Worm (Caenorhabditis elegans) whole organism, late embryonic: ENCODE measurements around the gene ZK856.19.

ENCODE experiments used
- C08G9.2 ChIP-seq: sonication (generic microtip); optimal IDR thresholded peaks from 2 replicates; lab custom pipeline; 2016; ENCODE audit warnings: mild to moderate bottlenecking, missing genetic modification characterization, moderate library complexity, missing compliant biosample characterization
- C38D4.7 ChIP-seq: fragments of 200-800 bp; sonication (Bioruptor generic); optimal IDR thresholded peaks from 2 replicates; lab custom pipeline; 2018; ENCODE audit warnings: mild to moderate bottlenecking, missing genetic modification characterization, moderate library complexity, missing compliant biosample characterization
- K09A11.1 ChIP-seq: sonication (generic microtip); optimal IDR thresholded peaks from 2 replicates; lab custom pipeline; 2017; ENCODE audit warnings: antibody characterized with exemption, mild to moderate bottlenecking, missing genetic modification characterization, missing compliant biosample characterization; ENCODE audit not compliant: insufficient read depth
- T23F11.4 ChIP-seq: fragments of 200-800 bp; sonication (Bioruptor generic); optimal IDR thresholded peaks from 2 replicates; lab custom pipeline; 2018; ENCODE audit warnings: mild to moderate bottlenecking, missing genetic modification characterization, missing compliant biosample characterization
- ahr-1 ChIP-seq: sonication (generic microtip); optimal IDR thresholded peaks from 2 replicates; lab custom pipeline; 2016; ENCODE audit warnings: missing genetic modification characterization, missing compliant biosample characterization
- ama-1 ChIP-seq: fragments of 150-350 bp; optimal IDR thresholded peaks from 2 replicates; lab custom pipeline; 2014
- ceh-18 ChIP-seq: sonication (generic microtip); optimal IDR thresholded peaks from 2 replicates; lab custom pipeline; 2016; ENCODE audit warnings: missing genetic modification characterization, missing compliant biosample characterization
- ceh-19 ChIP-seq: fragments of 200-800 bp; sonication (Bioruptor generic); optimal IDR thresholded peaks from 2 replicates; lab custom pipeline; 2018; ENCODE audit warnings: mild to moderate bottlenecking, missing genetic modification characterization, missing compliant biosample characterization
- ceh-2 ChIP-seq: sonication (generic microtip); optimal IDR thresholded peaks from 2 replicates; lab custom pipeline; 2016; ENCODE audit warnings: missing genotype, missing genetic modification characterization, missing compliant biosample characterization
- ceh-30 ChIP-seq: fragments of 150-350 bp; optimal IDR thresholded peaks from 2 replicates; lab custom pipeline; 2014; ENCODE audit warnings: missing biosample characterization, missing genetic modification characterization
- ceh-34 ChIP-seq: sonication (generic microtip); optimal IDR thresholded peaks from 2 replicates; lab custom pipeline; 2016; ENCODE audit warnings: mild to moderate bottlenecking, missing genetic modification characterization, missing compliant biosample characterization
- ceh-9 ChIP-seq: sonication (generic microtip); optimal IDR thresholded peaks from 2 replicates; lab custom pipeline; 2016; ENCODE audit warnings: mild to moderate bottlenecking, missing genetic modification characterization, inconsistent platforms, missing compliant biosample characterization
- che-1 ChIP-seq: sonication (generic microtip); optimal IDR thresholded peaks from 2 replicates; lab custom pipeline; 2016; ENCODE audit warnings: mild to moderate bottlenecking, missing genetic modification characterization, missing compliant biosample characterization
- dmd-4 ChIP-seq: sonication (generic microtip); optimal IDR thresholded peaks from 2 replicates; lab custom pipeline; 2016; ENCODE audit warnings: borderline replicate concordance, missing genetic modification characterization, missing compliant biosample characterization
- dve-1 ChIP-seq: sonication (generic microtip); optimal IDR thresholded peaks from 2 replicates; lab custom pipeline; 2017; ENCODE audit warnings: antibody characterized with exemption, mild to moderate bottlenecking, missing genetic modification characterization, missing compliant biosample characterization
- elt-2 ChIP-seq: sonication (generic microtip); optimal IDR thresholded peaks from 2 replicates; lab custom pipeline; 2016; ENCODE audit warnings: missing genetic modification reagents, missing genetic modification characterization, missing compliant biosample characterization
- elt-4 ChIP-seq: sonication (generic microtip); optimal IDR thresholded peaks from 2 replicates; lab custom pipeline; 2016; ENCODE audit warnings: missing genetic modification characterization, missing compliant biosample characterization
- ets-4 ChIP-seq: sonication (generic microtip); optimal IDR thresholded peaks from 2 replicates; lab custom pipeline; 2016; ENCODE audit warnings: missing genetic modification characterization, missing compliant biosample characterization
- eyg-1 ChIP-seq: sonication (generic microtip); optimal IDR thresholded peaks from 2 replicates; lab custom pipeline; 2016; ENCODE audit warnings: missing genotype, missing genetic modification characterization, missing compliant biosample characterization
- fax-1 ChIP-seq: sonication (generic microtip); optimal IDR thresholded peaks from 2 replicates; lab custom pipeline; 2016; ENCODE audit warnings: missing genotype, missing genetic modification characterization, missing compliant biosample characterization
- fkh-10 ChIP-seq: fragments of 150-350 bp; optimal IDR thresholded peaks from 2 replicates; lab custom pipeline; 2014; ENCODE audit warnings: missing biosample characterization, missing genetic modification reagents, missing genetic modification characterization
- fkh-6 ChIP-seq: sonication (generic microtip); optimal IDR thresholded peaks from 2 replicates; lab custom pipeline; 2016; ENCODE audit warnings: missing genetic modification characterization, missing compliant biosample characterization
- gmeb-2 ChIP-seq: sonication (generic microtip); optimal IDR thresholded peaks from 2 replicates; lab custom pipeline; 2016; ENCODE audit warnings: missing genetic modification characterization, inconsistent platforms, missing compliant biosample characterization
- hlh-13 ChIP-seq: fragments of 200-800 bp; sonication (Bioruptor generic); optimal IDR thresholded peaks from 2 replicates; lab custom pipeline; 2018; ENCODE audit warnings: mild to moderate bottlenecking, missing genetic modification characterization, missing compliant biosample characterization
- hlh-15 ChIP-seq: sonication (generic microtip); optimal IDR thresholded peaks from 2 replicates; lab custom pipeline; 2016; ENCODE audit warnings: missing genetic modification characterization, missing compliant biosample characterization
- hlh-30 ChIP-seq: sonication (generic microtip); optimal IDR thresholded peaks from 2 replicates; lab custom pipeline; 2017; ENCODE audit warnings: antibody characterized with exemption, missing genetic modification characterization, missing compliant biosample characterization; ENCODE audit not compliant: insufficient read depth
- hlh-8 ChIP-seq: sonication (generic microtip); optimal IDR thresholded peaks from 2 replicates; lab custom pipeline; 2016; ENCODE audit warnings: missing genotype, missing genetic modification characterization, missing compliant biosample characterization
- lin-11 ChIP-seq: fragments of 200-800 bp; sonication (Bioruptor generic); optimal IDR thresholded peaks from 2 replicates; lab custom pipeline; 2018; ENCODE audit warnings: mild to moderate bottlenecking, missing genetic modification characterization, missing compliant biosample characterization
- madf-2 ChIP-seq: sonication (generic microtip); optimal IDR thresholded peaks from 2 replicates; lab custom pipeline; 2017; ENCODE audit warnings: missing genetic modification characterization, missing compliant biosample characterization
- mec-3 ChIP-seq: sonication (generic microtip); optimal IDR thresholded peaks from 2 replicates; lab custom pipeline; 2016; ENCODE audit warnings: borderline replicate concordance, missing genetic modification characterization, missing compliant biosample characterization
- nhr-232 ChIP-seq: sonication (generic microtip); optimal IDR thresholded peaks from 2 replicates; lab custom pipeline; 2016; ENCODE audit warnings: missing genetic modification characterization, missing compliant biosample characterization
- odd-2 ChIP-seq: sonication (generic microtip); optimal IDR thresholded peaks from 2 replicates; lab custom pipeline; 2017; ENCODE audit warnings: antibody characterized with exemption, mild to moderate bottlenecking, missing genetic modification characterization, missing compliant biosample characterization
- pag-3 ChIP-seq: sonication (generic microtip); optimal IDR thresholded peaks from 2 replicates; lab custom pipeline; 2016; ENCODE audit warnings: missing compliant biosample characterization, missing genetic modification characterization, borderline replicate concordance
- pat-9 ChIP-seq: fragments of 200-800 bp; sonication (Bioruptor generic); optimal IDR thresholded peaks from 2 replicates; lab custom pipeline; 2018; ENCODE audit warnings: mild to moderate bottlenecking, missing genetic modification characterization, moderate library complexity, missing compliant biosample characterization
- pax-1 ChIP-seq: fragments of 150-350 bp; optimal IDR thresholded peaks from 2 replicates; lab custom pipeline; 2014; ENCODE audit warnings: missing biosample characterization, missing genetic modification characterization
- pha-2 ChIP-seq: sonication (generic microtip); optimal IDR thresholded peaks from 2 replicates; lab custom pipeline; 2017; ENCODE audit warnings: mild to moderate bottlenecking, missing genetic modification characterization, missing compliant biosample characterization
- pha-4 ChIP-seq: fragments of 150-350 bp; optimal IDR thresholded peaks from 2 replicates; lab custom pipeline; 2018; ENCODE audit warnings: missing biosample characterization, missing genetic modification reagents, missing genetic modification characterization
- pqm-1 ChIP-seq: sonication (generic microtip); optimal IDR thresholded peaks from 2 replicates; lab custom pipeline; 2016; ENCODE audit warnings: missing genetic modification characterization, missing compliant biosample characterization
- rnt-1 ChIP-seq: sonication (generic microtip); optimal IDR thresholded peaks from 2 replicates; lab custom pipeline; 2016; ENCODE audit warnings: missing genetic modification characterization, missing compliant biosample characterization
- sdc-2 ChIP-seq: sonication (generic microtip); optimal IDR thresholded peaks from 2 replicates; lab custom pipeline; 2016; ENCODE audit warnings: missing genotype, missing genetic modification characterization, missing compliant biosample characterization
- sox-4 ChIP-seq: sonication (generic microtip); optimal IDR thresholded peaks from 2 replicates; lab custom pipeline; 2017; ENCODE audit warnings: mild to moderate bottlenecking, missing genetic modification characterization, inconsistent platforms, missing compliant biosample characterization
- tbx-7 ChIP-seq: sonication (generic microtip); optimal IDR thresholded peaks from 2 replicates; lab custom pipeline; 2016; ENCODE audit warnings: missing genotype, missing genetic modification characterization, missing compliant biosample characterization

Gene ZK856.19

DNA sequence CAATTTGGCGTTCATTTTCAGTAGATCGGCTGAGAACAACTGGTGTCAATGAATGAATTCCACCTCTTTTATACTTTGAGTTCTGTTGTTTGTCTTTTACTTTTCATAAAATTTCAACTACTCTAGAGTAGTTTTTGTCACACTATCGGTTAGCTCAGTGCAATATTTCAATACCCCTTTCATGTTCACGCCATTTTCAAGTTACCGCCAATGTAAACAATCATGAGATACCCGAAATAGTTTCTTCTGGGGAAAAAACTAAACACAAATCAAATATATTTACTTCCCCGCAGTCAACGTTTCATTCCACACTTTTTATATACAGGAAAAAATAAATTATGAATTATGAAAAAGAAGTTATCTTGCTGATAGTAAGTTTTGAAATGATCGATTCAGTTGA is 23.6 kb upstream of the ZK856.19 start, which contains the start of gene fipr-4:
fipr-4 (minus strand) TSS at position 101 of the 400 bp plus-strand sequence.
- TF ChIP-seq dve-1 (tag; lab: Kevin White, UChicago) (no peak), pat-9 (tag; lab: Kevin White, UChicago) (no peak), ceh-18 (tag; lab: Kevin White, UChicago) (no peak), che-1 (tag; lab: Kevin White, UChicago) (no peak), fax-1 (tag; lab: Kevin White, UChicago) (no peak), ama-1 (no peak), eyg-1 (no peak), hlh-30 (tag; lab: Kevin White, UChicago) (no peak), nhr-232 (tag; lab: Kevin White, UChicago) (no peak), pqm-1 (no peak), rnt-1 (tag; lab: Kevin White, UChicago) (no peak), pha-2 (no peak), ahr-1 (tag; lab: Kevin White, UChicago) (no peak), C08G9.2 (tag; lab: Kevin White, UChicago) (no peak), ets-4 (no peak), odd-2 (tag; lab: Kevin White, UChicago) (no peak), sox-4 (no peak), tbx-7 (tag; lab: Kevin White, UChicago) (no peak), sdc-2 (no peak)

DNA sequence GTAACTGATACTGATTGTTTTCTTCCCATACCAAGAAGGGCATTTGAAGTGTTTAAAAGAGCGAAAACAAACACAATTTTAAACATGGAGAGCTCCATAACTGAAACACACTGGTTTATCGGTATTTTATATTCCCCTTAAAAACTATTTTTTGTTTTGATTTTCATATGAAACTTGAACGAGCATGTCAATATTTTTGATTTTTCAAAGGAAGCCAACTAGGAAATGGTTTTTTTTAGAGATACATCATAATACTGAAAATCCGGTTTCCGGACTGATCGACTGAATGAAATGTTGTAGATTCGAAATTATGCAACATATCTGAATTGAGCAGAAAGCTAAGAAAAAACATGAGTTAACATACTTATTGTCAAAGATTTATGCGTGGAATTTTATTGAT is 22.6 kb upstream of the ZK856.19 start, which contains the start of gene ttr-19:
ttr-19 (minus strand) TSS at position 101 of the 400 bp plus-strand sequence.
- no peak for TF ChIP-seq dmd-4 (tag; lab: Kevin White, UChicago)
- TF ChIP-seq, all 69 proteins: peak for 0

DNA sequence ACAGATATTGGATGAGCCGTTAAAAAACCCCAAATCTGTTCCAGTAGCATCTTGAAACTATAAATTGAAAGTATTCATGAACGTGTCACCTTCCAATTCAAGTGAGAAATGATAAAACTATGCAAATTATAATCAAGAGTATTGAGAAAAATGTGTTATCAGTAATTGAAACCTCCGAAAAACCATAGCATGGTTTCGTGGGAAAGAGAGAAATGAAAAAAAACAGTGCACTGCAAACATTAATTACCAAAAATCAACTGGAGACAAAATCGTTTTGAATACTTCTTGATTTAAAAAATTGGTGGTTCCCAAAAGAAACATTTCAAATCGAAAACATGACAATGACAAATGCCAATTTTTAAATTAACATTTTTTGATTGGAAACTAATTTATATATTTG is 20.9 kb upstream of the ZK856.19 start, which contains the start of gene daf-36:
daf-36 (minus strand) TSS at position 101 of the 400 bp plus-strand sequence.
- TF ChIP-seq pha-2 (no peak), hlh-8 (tag; lab: Kevin White, UChicago) (no peak), pha-4 (tag; lab: Kevin White, UChicago) (no peak)

DNA sequence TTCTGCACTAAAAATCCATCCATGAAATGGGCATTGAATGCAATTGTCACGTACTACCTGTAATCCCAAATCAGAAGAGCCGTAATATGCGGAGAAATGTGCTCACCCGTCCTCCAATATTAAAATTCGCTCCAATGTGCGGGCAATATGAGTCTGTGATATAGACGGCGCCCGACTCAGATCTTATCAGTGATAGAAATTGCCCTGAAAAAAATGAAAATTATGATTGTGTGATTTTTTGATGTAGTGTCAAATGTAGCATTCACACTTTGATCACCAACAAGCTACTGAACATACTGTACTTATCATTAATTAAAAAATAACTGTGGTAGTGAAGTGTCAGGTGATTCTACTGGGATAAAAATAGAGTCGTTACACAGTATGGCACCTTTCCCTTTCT is 19.9 kb upstream of the ZK856.19 start:
- TF ChIP-seq ceh-30 (tag; lab: Kevin White, UChicago) (no peak), hlh-13 (GFP tag; lab: Kevin White, UChicago) (no peak), pag-3 (tag; lab: Kevin White, UChicago) (no peak), hlh-15 (tag; lab: Kevin White, UChicago) (no peak), C08G9.2 (tag; lab: Kevin White, UChicago) (no peak), pqm-1 (no peak), ceh-18 (tag; lab: Kevin White, UChicago) (no peak), K09A11.1 (tag; lab: Kevin White, UChicago) (no peak), madf-2 (tag; lab: Kevin White, UChicago) (no peak), pax-1 (tag; lab: Kevin White, UChicago) (no peak)

DNA sequence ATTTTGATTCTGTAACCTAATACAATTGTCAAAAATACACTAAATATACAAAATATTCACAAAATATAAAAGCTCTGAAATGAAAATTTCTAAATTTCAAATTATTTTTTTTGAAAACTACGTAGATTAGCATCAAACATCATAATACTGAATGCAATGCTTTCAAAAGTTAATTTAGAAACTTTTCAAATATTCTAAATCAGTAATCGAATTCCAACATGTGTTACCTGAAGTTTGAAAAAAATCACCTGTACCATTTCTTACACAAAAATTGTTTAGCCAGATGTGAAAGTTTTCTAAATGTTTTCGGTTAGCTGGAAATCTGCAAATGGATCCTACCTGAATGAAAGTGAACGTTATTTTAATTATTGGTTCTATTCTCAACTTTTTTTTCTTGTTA is 17.3 kb upstream of the ZK856.19 start, which contains the start of gene C12D8.20:
C12D8.20 (plus strand) TSS at position 301 of the 400 bp plus-strand sequence.
- no peak for TF ChIP-seq C08G9.2 (tag; lab: Kevin White, UChicago)
- TF ChIP-seq hlh-13 (GFP tag; lab: Kevin White, UChicago): no peak

DNA sequence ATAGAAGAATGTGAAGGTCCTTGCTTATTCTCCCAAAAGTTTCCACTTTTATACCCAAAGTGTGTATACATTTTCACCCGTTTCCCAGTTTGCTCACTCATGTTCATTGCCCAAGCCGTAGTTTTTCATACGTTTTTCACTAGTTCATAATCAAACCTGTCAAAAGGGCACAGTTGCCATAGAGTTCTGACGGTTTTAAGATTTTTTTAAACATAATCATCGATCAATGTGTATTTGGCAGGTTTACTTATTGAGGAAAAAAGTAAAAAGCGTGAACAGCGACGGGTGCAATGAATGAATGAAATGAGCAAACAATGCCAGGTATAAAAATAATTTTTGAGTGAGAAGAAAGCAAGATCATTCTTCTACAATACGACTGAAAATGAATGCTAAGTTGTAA is 16.6 kb upstream of the ZK856.19 start, which contains the start of the genes fipr-5 and fipr-9:
fipr-5 (minus strand) TSS at position 101 of the 400 bp plus-strand sequence.
fipr-9 (plus strand) TSS at position 346 of the 400 bp plus-strand sequence.
- TF ChIP-seq ceh-2 (tag; lab: Kevin White, UChicago) (no peak), elt-4 (tag; lab: Kevin White, UChicago) (no peak), fkh-6 (tag; lab: Kevin White, UChicago) (no peak), K09A11.1 (tag; lab: Kevin White, UChicago) (no peak), pqm-1 (no peak), fax-1 (tag; lab: Kevin White, UChicago) (no peak), ets-4 (no peak), sox-4 (no peak), ceh-34 (tag; lab: Kevin White, UChicago) (no peak), elt-2 (tag; lab: Kevin White, UChicago) (no peak), ceh-9 (tag; lab: Kevin White, UChicago) (no peak), lin-11 (tag; lab: Kevin White, UChicago) (no peak), ahr-1 (tag; lab: Kevin White, UChicago) (no peak), fkh-10 (no peak), ceh-19 (no peak), hlh-15 (tag; lab: Kevin White, UChicago) (no peak), T23F11.4 (GFP tag; lab: Kevin White, UChicago) (no peak), gmeb-2 (no peak), C38D4.7 (GFP tag; lab: Kevin White, UChicago) (no peak), mec-3 (tag; lab: Kevin White, UChicago) (no peak)
